Fruit fly (Drosophila melanogaster): Measurements from ENCODE around the gene CG9547.
A peak's percentile ranks its signal among the peaks of the same experiment; 100 is the strongest.

The CG9547 gene

DNA sequence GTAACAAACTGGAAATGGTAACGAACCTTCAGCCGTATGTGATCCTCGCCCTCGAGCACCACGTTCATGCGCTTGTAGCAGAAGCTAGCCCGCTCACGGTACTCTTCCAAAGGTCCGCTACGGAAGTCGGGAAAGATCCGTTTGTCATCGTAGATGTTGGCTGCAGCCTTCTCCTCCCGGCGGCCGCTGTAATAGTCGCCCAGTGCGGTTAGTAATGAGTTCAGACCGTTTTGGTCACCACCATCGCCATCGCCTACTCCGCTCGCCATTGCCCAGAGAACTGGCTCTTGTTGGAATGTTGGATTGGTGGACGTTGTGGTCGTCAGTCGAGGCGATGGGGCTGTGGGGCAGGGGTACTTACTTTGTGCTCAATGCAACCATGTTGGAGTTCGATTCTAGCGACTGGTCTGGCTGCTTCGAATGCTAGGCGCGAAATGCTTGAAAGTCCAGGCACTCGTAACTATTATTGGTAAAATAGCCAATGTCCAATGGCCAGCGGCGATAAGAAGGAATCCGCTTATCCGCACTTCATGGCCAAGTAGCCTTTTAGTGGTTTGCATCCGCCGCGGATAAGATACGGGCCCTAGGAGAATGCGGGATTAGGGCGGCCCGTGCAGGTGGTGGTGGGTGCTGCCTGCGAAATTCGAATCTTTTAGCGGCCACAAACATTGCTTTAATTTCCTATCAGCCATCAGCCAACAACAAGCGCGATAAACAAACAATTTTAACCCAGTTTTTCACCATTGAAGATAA lies 46.6 kb downstream of the CG9547 start (continued):
- TF ChIP-seq tx (GFP tag; optimal IDR thresholded peaks at IDR 0.05) (no peak), CG15514 (GFP tag; optimal IDR thresholded peaks at IDR 0.05) (peak; percentile 34), crol (GFP tag; IDR thresholded peaks at IDR 0.05) (peak; percentile 84), MESR4 (GFP tag; optimal IDR thresholded peaks at IDR 0.05) (peak; percentile 14), ab (GFP tag; optimal IDR thresholded peaks at IDR 0.05) (no peak), nerfin-1 (tag; optimal IDR thresholded peaks at IDR 0.05) (no peak), Bgb (GFP tag; IDR thresholded peaks at IDR 0.05; ENCODE audit: partially characterized antibody) (peak; percentile 10; the same call in 1 of the 2 replicates), CG30431 (GFP tag; optimal IDR thresholded peaks at IDR 0.05) (no peak), dpn (GFP tag; optimal IDR thresholded peaks at IDR 0.05) (no peak), lbe (GFP tag; optimal IDR thresholded peaks at IDR 0.05) (no peak), pzg (GFP tag; optimal IDR thresholded peaks at IDR 0.05) (peak; percentile 5), ftz-f1 (GFP tag; optimal IDR thresholded peaks at IDR 0.05) (peak; percentile 40), trem (tag; optimal IDR thresholded peaks at IDR 0.05) (no peak), Dref (GFP tag; IDR thresholded peaks at IDR 0.05) (peak; percentile 41; the same call in 1 of the 2 replicates), CG6654 (GFP tag; optimal IDR thresholded peaks at IDR 0.05) (no peak), Med (GFP tag) (peak; percentile 82), disco-r (GFP tag; optimal IDR thresholded peaks at IDR 0.05) (no peak), Meics (GFP tag; optimal IDR thresholded peaks at IDR 0.05) (peak; percentile 3), HLH54F (GFP tag; optimal IDR thresholded peaks at IDR 0.05) (no peak), sim (GFP tag; IDR thresholded peaks at IDR 0.05) (no peak), Opbp (GFP tag; IDR thresholded peaks at IDR 0.05; ENCODE audit: partially characterized antibody) (no peak), CG4282 (GFP tag; optimal IDR thresholded peaks at IDR 0.05) (no peak), sr (GFP tag; IDR thresholded peaks at IDR 0.05) (no peak), Hr39 (optimal IDR thresholded peaks at IDR 0.05) (no peak), ATbp (GFP tag; optimal IDR thresholded peaks at IDR 0.05) (no peak), CG2116 (GFP tag; optimal IDR thresholded peaks at IDR 0.05) (peak; percentile 88), CG1832 (GFP tag; optimal IDR thresholded peaks at IDR 0.05) (no peak), usp (GFP tag; optimal IDR thresholded peaks at IDR 0.05) (no peak), lilli (GFP tag; optimal IDR thresholded peaks at IDR 0.05) (no peak), sug (tag; optimal IDR thresholded peaks at IDR 0.05) (peak; percentile 88), TFAM (GFP tag; optimal IDR thresholded peaks at IDR 0.05) (no peak), Ptx1 (GFP tag; IDR thresholded peaks at IDR 0.05) (no peak), CG32772 (GFP tag; IDR thresholded peaks at IDR 0.05) (no peak), CG15269 (tag; optimal IDR thresholded peaks at IDR 0.05) (no peak), HLH4C (GFP tag; IDR thresholded peaks at IDR 0.05; ENCODE audit: partially characterized antibody) (0 out of 3 replicates have a peak, but pooled peaks have one; percentile 26), en (GFP tag; optimal IDR thresholded peaks at IDR 0.05) (no peak), CG9797 (GFP tag; optimal IDR thresholded peaks at IDR 0.05) (no peak), CG34224 (GFP tag; IDR thresholded peaks at IDR 0.05; ENCODE audit: partially characterized antibody) (no peak), CG6765 (GFP tag; optimal IDR thresholded peaks at IDR 0.05) (peak; percentile 32), exex (tag; optimal IDR thresholded peaks at IDR 0.05) (peak; percentile 85), psq (GFP tag; optimal IDR thresholded peaks at IDR 0.05) (no peak), CG1602 (GFP tag; optimal IDR thresholded peaks at IDR 0.05) (no peak), CG8359 (GFP tag; optimal IDR thresholded peaks at IDR 0.05; ENCODE audit: borderline replicate concordance) (no peak), Ravus (GFP tag; IDR thresholded peaks at IDR 0.05) (no peak), CG10543 (GFP tag; optimal IDR thresholded peaks at IDR 0.05) (peak; percentile 45), mirr (GFP tag; optimal IDR thresholded peaks at IDR 0.05) (peak; percentile 55), nom (GFP tag; optimal IDR thresholded peaks at IDR 0.05) (peak; percentile 78), CG11560 (tag; IDR thresholded peaks at IDR 0.05) (no peak), CG18599 (GFP tag; optimal IDR thresholded peaks at IDR 0.05) (peak; percentile 11)

Measured in whole organism, embryonic.